Worm (Caenorhabditis elegans) whole organism, L3 larva: ENCODE measurements around the gene somi-1.
A peak's percentile ranks its signal among the peaks of the same experiment; 100 is the strongest.

Source experiments
- R02D3.7 ChIP-seq: fragments of 150-350 bp; optimal IDR thresholded peaks from 2 replicates; lab custom pipeline; 2014; ENCODE audit warnings: missing biosample characterization, missing genetic modification characterization
- ZK546.5 ChIP-seq: sonication (generic microtip); optimal IDR thresholded peaks from 2 replicates; lab custom pipeline; 2017; ENCODE audit warnings: missing biosample characterization, missing genetic modification characterization
- aly-2 ChIP-seq: fragments of 150-350 bp; optimal IDR thresholded peaks from 2 replicates; lab custom pipeline; 2014; ENCODE audit warnings: missing biosample characterization, missing genetic modification characterization
- ama-1 ChIP-seq: fragments of 150-350 bp; optimal IDR thresholded peaks from 2 replicates; lab custom pipeline; 2018
- ceh-16 ChIP-seq: sonication (generic microtip); optimal IDR thresholded peaks from 2 replicates; lab custom pipeline; 2017; ENCODE audit warnings: missing biosample characterization, missing genetic modification characterization
- ceh-28 ChIP-seq: fragments of 150-350 bp; optimal IDR thresholded peaks from 2 replicates; lab custom pipeline; 2014; ENCODE audit warnings: missing biosample characterization, missing genetic modification reagents, missing genetic modification characterization
- ceh-82 ChIP-seq: fragments of 150-350 bp; optimal IDR thresholded peaks from 2 replicates; lab custom pipeline; 2014; ENCODE audit warnings: missing biosample characterization, missing genetic modification characterization
- ceh-9 ChIP-seq: sonication (generic microtip); optimal IDR thresholded peaks from 2 replicates; lab custom pipeline; 2018; ENCODE audit warnings: missing biosample characterization, missing genetic modification characterization
- daf-12 ChIP-seq: fragments of 150-350 bp; optimal IDR thresholded peaks from 2 replicates; lab custom pipeline; 2014; ENCODE audit warnings: missing biosample characterization, missing genetic modification reagents, missing genetic modification characterization
- egl-27 ChIP-seq: sonication (generic microtip); optimal IDR thresholded peaks from 4 replicates; lab custom pipeline; 2017; ENCODE audit warnings: missing biosample characterization, missing genetic modification reagents, missing genetic modification characterization
- egl-5 ChIP-seq: fragments of 150-350 bp; optimal IDR thresholded peaks from 2 replicates; lab custom pipeline; 2017; ENCODE audit warnings: missing biosample characterization, missing genetic modification reagents, missing genetic modification characterization, inconsistent platforms
- elt-1 ChIP-seq: fragments of 150-350 bp; optimal IDR thresholded peaks from 2 replicates; lab custom pipeline; 2014; ENCODE audit warnings: missing biosample characterization, missing genetic modification characterization
- elt-2 ChIP-seq: sonication (generic microtip); optimal IDR thresholded peaks from 2 replicates; lab custom pipeline; 2016; ENCODE audit warnings: missing genetic modification reagents, mild to moderate bottlenecking, missing genetic modification characterization, missing compliant biosample characterization
- elt-3 ChIP-seq, 3 experiments: fragments of 150-350 bp in 1 of 3; sonication (generic microtip) in 2 of 3; optimal IDR thresholded peaks; 2 replicates in 2 of 3; 4 replicates in 1 of 3; lab custom pipeline; 2014 to 2017; ENCODE audit warnings: missing biosample characterization in 3 of 3, missing genetic modification characterization in 3 of 3
- eor-1 ChIP-seq, 2 experiments: fragments of 150-350 bp; optimal IDR thresholded peaks; 2 replicates each; lab custom pipeline; 2014 to 2018; ENCODE audit warnings: missing biosample characterization in 2 of 2, missing genetic modification characterization in 2 of 2
- fkh-10 ChIP-seq: sonication (generic microtip); optimal IDR thresholded peaks from 2 replicates; lab custom pipeline; 2017; ENCODE audit warnings: missing biosample characterization, missing genetic modification reagents, missing genetic modification characterization
- fkh-2 ChIP-seq: fragments of 150-350 bp; optimal IDR thresholded peaks from 2 replicates; lab custom pipeline; 2014; ENCODE audit warnings: missing biosample characterization, missing genetic modification reagents, missing genetic modification characterization
- fos-1 ChIP-seq: fragments of 150-350 bp; optimal IDR thresholded peaks from 2 replicates; lab custom pipeline; 2014; ENCODE audit warnings: missing biosample characterization, missing genetic modification characterization
- hmg-11 ChIP-seq: sonication (generic microtip); optimal IDR thresholded peaks from 2 replicates; lab custom pipeline; 2016; ENCODE audit warnings: missing genetic modification characterization, missing compliant biosample characterization
- jun-1 ChIP-seq: fragments of 150-350 bp; optimal IDR thresholded peaks from 2 replicates; lab custom pipeline; 2014; ENCODE audit warnings: missing biosample characterization, missing genetic modification reagents, missing genetic modification characterization
- lin-15B ChIP-seq: fragments of 150-350 bp; optimal IDR thresholded peaks from 2 replicates; lab custom pipeline; 2014; ENCODE audit warnings: missing biosample characterization, missing genetic modification characterization
- lin-39 ChIP-seq: fragments of 150-350 bp; optimal IDR thresholded peaks from 2 replicates; lab custom pipeline; 2018; ENCODE audit warnings: missing biosample characterization, missing genetic modification reagents, missing genetic modification characterization
- lsy-12 ChIP-seq: sonication (generic microtip); optimal IDR thresholded peaks from 2 replicates; lab custom pipeline; 2016; ENCODE audit warnings: mild to moderate bottlenecking, missing genetic modification characterization, missing compliant biosample characterization
- mdl-1 ChIP-seq: fragments of 150-350 bp; optimal IDR thresholded peaks from 2 replicates; lab custom pipeline; 2014; ENCODE audit warnings: missing biosample characterization, missing genetic modification characterization
- mml-1 ChIP-seq: fragments of 150-350 bp; sonication (generic microtip); optimal IDR thresholded peaks from 3 replicates; lab custom pipeline; 2014; ENCODE audit warnings: missing biosample characterization, missing genetic modification characterization
- nfya-1 ChIP-seq: sonication (generic microtip); optimal IDR thresholded peaks from 2 replicates; lab custom pipeline; 2017; ENCODE audit warnings: missing genetic modification characterization, mild to moderate bottlenecking, missing compliant biosample characterization, antibody characterized with exemption, moderate library complexity; ENCODE audit not compliant: insufficient read depth
- nhr-11 ChIP-seq: fragments of 150-350 bp; optimal IDR thresholded peaks from 2 replicates; lab custom pipeline; 2014; ENCODE audit warnings: missing biosample characterization, missing genetic modification characterization
- nhr-12 ChIP-seq: fragments of 150-350 bp; optimal IDR thresholded peaks from 2 replicates; lab custom pipeline; 2014; ENCODE audit warnings: missing biosample characterization, missing genetic modification characterization
- nhr-23 ChIP-seq: fragments of 150-350 bp; optimal IDR thresholded peaks from 2 replicates; lab custom pipeline; 2014; ENCODE audit warnings: missing biosample characterization, missing genetic modification reagents, missing genetic modification characterization
- nhr-237 ChIP-seq: fragments of 150-350 bp; optimal IDR thresholded peaks from 2 replicates; lab custom pipeline; 2014; ENCODE audit warnings: missing biosample characterization, missing genetic modification characterization
- nhr-25 ChIP-seq: sonication (generic microtip); optimal IDR thresholded peaks from 2 replicates; lab custom pipeline; 2017; ENCODE audit warnings: missing biosample characterization, missing genetic modification characterization
- nhr-28 ChIP-seq: fragments of 150-350 bp; optimal IDR thresholded peaks from 2 replicates; lab custom pipeline; 2014; ENCODE audit warnings: missing biosample characterization, missing genetic modification characterization
- nhr-43 ChIP-seq: sonication (generic microtip); optimal IDR thresholded peaks from 2 replicates; lab custom pipeline; 2016; ENCODE audit warnings: mild to moderate bottlenecking, missing genetic modification characterization, missing compliant biosample characterization; ENCODE audit not compliant: poor library complexity, severe bottlenecking
- nhr-67 ChIP-seq: fragments of 150-350 bp; optimal IDR thresholded peaks from 2 replicates; lab custom pipeline; 2014; ENCODE audit warnings: missing biosample characterization, missing genetic modification characterization
- nhr-76 ChIP-seq: fragments of 150-350 bp; sonication (generic microtip); optimal IDR thresholded peaks from 5 replicates; lab custom pipeline; 2014; ENCODE audit warnings: missing biosample characterization, missing genetic modification characterization
- nhr-77 ChIP-seq: fragments of 150-350 bp; optimal IDR thresholded peaks from 2 replicates; lab custom pipeline; 2014; ENCODE audit warnings: missing biosample characterization, missing genetic modification characterization
- pha-4 ChIP-seq: fragments of 150-350 bp; optimal IDR thresholded peaks from 2 replicates; lab custom pipeline; 2014; ENCODE audit warnings: missing biosample characterization, missing genetic modification reagents, missing genetic modification characterization
- pqm-1 ChIP-seq: fragments of 150-350 bp; optimal IDR thresholded peaks from 2 replicates; lab custom pipeline; 2017; ENCODE audit warnings: missing biosample characterization, missing genetic modification characterization, inconsistent platforms
- sea-2 ChIP-seq: fragments of 150-350 bp; sonication (generic microtip); optimal IDR thresholded peaks from 4 replicates; lab custom pipeline; 2014; ENCODE audit warnings: missing biosample characterization, missing genetic modification reagents, missing genetic modification characterization
- skn-1 ChIP-seq: fragments of 150-350 bp; optimal IDR thresholded peaks from 2 replicates; lab custom pipeline; 2014; ENCODE audit warnings: missing biosample characterization, missing genetic modification characterization
- snpc-4 ChIP-seq: fragments of 150-350 bp; optimal IDR thresholded peaks from 2 replicates; lab custom pipeline; 2014; ENCODE audit warnings: missing biosample characterization, missing genetic modification characterization
- tbx-2 ChIP-seq: sonication (generic microtip); optimal IDR thresholded peaks from 2 replicates; lab custom pipeline; 2016; ENCODE audit warnings: mild to moderate bottlenecking, missing genetic modification characterization, missing compliant biosample characterization
- unc-39 ChIP-seq: sonication (generic microtip); optimal IDR thresholded peaks from 4 replicates; lab custom pipeline; 2017; ENCODE audit warnings: missing biosample characterization, missing genetic modification characterization
- unc-62 ChIP-seq: fragments of 150-350 bp; sonication (generic microtip); optimal IDR thresholded peaks from 4 replicates; lab custom pipeline; 2014; ENCODE audit warnings: missing biosample characterization, missing genetic modification reagents, missing genetic modification characterization
- zag-1 ChIP-seq: fragments of 150-350 bp; optimal IDR thresholded peaks from 2 replicates; lab custom pipeline; 2014; ENCODE audit warnings: missing biosample characterization, missing genetic modification characterization
- ztf-11 ChIP-seq: fragments of 150-350 bp; optimal IDR thresholded peaks from 2 replicates; lab custom pipeline; 2014; ENCODE audit warnings: missing biosample characterization, missing genetic modification characterization
- ztf-4 ChIP-seq: fragments of 150-350 bp; optimal IDR thresholded peaks from 2 replicates; lab custom pipeline; 2014; ENCODE audit warnings: missing biosample characterization, missing genetic modification characterization

somi-1 gene

DNA sequence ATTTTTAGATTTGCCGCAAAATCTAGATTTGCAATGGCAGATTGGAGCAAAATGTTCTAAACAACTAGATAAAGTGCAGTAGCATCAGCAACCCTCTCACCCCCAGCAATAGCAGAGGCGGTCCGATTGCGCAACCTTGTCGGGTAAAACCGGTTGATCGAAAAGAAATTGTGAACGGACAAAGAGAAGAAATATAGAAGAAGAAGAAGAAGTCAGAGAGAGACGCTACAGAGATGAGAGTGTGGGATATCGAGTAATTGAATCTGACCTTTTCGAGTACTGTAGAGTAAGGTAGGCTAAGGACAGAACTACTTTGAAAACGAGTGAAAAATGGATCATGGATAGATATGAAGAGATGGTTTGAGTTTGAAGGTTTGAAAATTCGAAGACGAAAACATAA, 15.3 kb downstream of the somi-1 start:
- TF ChIP-seq daf-12 (no peak), ama-1 (lab: Kevin White, UChicago) (no peak), nhr-76 (no peak), fos-1 (tag; lab: Kevin White, UChicago) (no peak), pqm-1 (tag; lab: Kevin White, UChicago) (no peak), nhr-28 (tag; lab: Kevin White, UChicago) (no peak), mdl-1 (no peak), zag-1 (no peak), ztf-4 (tag; lab: Kevin White, UChicago) (no peak), nhr-67 (tag; lab: Kevin White, UChicago) (no peak), unc-62 (GFP tag; lab: Kevin White, UChicago) (no peak), nhr-77 (tag; lab: Kevin White, UChicago) (no peak), hmg-11 (no peak), unc-39 (tag; lab: Kevin White, UChicago) (no peak), fkh-10 (GFP tag; lab: Kevin White, UChicago) (no peak), egl-5 (tag; lab: Kevin White, UChicago) (no peak), aly-2 (no peak), lin-39 (no peak), jun-1 (tag; lab: Kevin White, UChicago) (no peak), nhr-12 (tag; lab: Kevin White, UChicago) (no peak), elt-2 (tag; lab: Kevin White, UChicago) (no peak), ceh-16 (tag; lab: Kevin White, UChicago) (no peak), egl-27 (tag; lab: Kevin White, UChicago) (no peak), elt-3 (tag; optimal IDR thresholded peaks at IDR 0.05; lab: Kevin White, UChicago) (no peak), nhr-237 (tag; lab: Kevin White, UChicago) (no peak), skn-1 (tag; lab: Kevin White, UChicago) (no peak), sea-2 (GFP tag; lab: Kevin White, UChicago) (no peak), nhr-23 (tag; lab: Kevin White, UChicago) (peak; percentile 34), R02D3.7 (tag; lab: Kevin White, UChicago) (peak; percentile 19), snpc-4 (tag; lab: Kevin White, UChicago) (no peak), mml-1 (tag; lab: Kevin White, UChicago) (no peak), eor-1 (tag; optimal IDR thresholded peaks at IDR 0.05; lab: Kevin White, UChicago) (no peak), nhr-43 (peak; percentile 33), nhr-11 (tag; lab: Kevin White, UChicago) (no peak), elt-1 (tag; lab: Kevin White, UChicago) (peak; percentile 27), tbx-2 (tag; lab: Kevin White, UChicago) (no peak), fkh-2 (no peak), lin-15B (no peak), ceh-9 (no peak), ztf-11 (tag; lab: Kevin White, UChicago) (no peak), nhr-25 (peak; percentile 82), ceh-28 (peak; percentile 18), pha-4 (tag; lab: Kevin White, UChicago) (no peak), ZK546.5 (tag; lab: Kevin White, UChicago) (no peak), lsy-12 (tag; lab: Kevin White, UChicago) (no peak), ceh-82 (tag; lab: Kevin White, UChicago) (no peak), nfya-1 (tag; lab: Kevin White, UChicago) (peak; percentile 4)
- TF ChIP-seq, all 47 proteins: peak for 7

DNA sequence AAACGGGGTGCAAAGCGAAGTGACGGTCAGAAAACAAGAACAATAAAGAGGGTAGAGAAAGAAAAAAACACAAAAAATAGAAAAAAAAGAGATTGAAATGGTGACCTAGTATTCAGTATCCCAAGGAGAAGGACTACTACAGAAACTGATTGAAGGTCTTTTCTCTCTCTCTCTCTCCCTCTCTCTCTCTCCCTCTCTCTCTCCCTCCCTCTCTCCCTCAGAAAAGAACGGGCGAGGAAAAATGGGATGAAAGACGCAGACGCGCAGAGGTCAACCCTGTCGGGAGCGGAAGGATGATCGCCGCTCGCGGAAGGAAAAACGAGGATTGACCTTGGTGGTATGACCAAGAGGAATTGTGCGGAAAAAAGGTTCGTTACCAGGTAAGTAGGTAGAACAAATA, 16.7 kb downstream of the somi-1 start:
- TF ChIP-seq ama-1 (lab: Kevin White, UChicago) (no peak), nhr-28 (tag; lab: Kevin White, UChicago) (no peak), ceh-16 (tag; lab: Kevin White, UChicago) (no peak), lsy-12 (tag; lab: Kevin White, UChicago) (peak; percentile 18), nhr-237 (tag; lab: Kevin White, UChicago) (no peak), pqm-1 (tag; lab: Kevin White, UChicago) (no peak), nhr-43 (peak; percentile 49), nhr-67 (tag; lab: Kevin White, UChicago) (no peak), egl-27 (tag; lab: Kevin White, UChicago) (no peak), nhr-23 (tag; lab: Kevin White, UChicago) (peak; percentile 95), ztf-4 (tag; lab: Kevin White, UChicago) (no peak), egl-5 (tag; lab: Kevin White, UChicago) (no peak), sea-2 (GFP tag; lab: Kevin White, UChicago) (no peak), nfya-1 (tag; lab: Kevin White, UChicago) (no peak), ceh-28 (peak; percentile 56), ZK546.5 (tag; lab: Kevin White, UChicago) (no peak), tbx-2 (tag; lab: Kevin White, UChicago) (peak; percentile 6), fos-1 (tag; lab: Kevin White, UChicago) (no peak), ceh-9 (no peak), elt-2 (tag; lab: Kevin White, UChicago) (peak; percentile 31), nhr-25 (peak; percentile 93), zag-1 (no peak), lin-15B (no peak), pha-4 (tag; lab: Kevin White, UChicago) (no peak), jun-1 (tag; lab: Kevin White, UChicago) (peak; percentile 16), ztf-11 (tag; lab: Kevin White, UChicago) (no peak)
- TF ChIP-seq, all 47 proteins: peak for 8
